Fruit fly (Drosophila melanogaster) whole organism, wandering third instar larva: Measurements from ENCODE around the gene Miga.

Experiments
- Abd-B ChIP-seq: fragments of >200 bp; optimal IDR thresholded peaks from 2 replicates; lab custom pipeline; 2017; ENCODE audit warnings: missing biosample characterization, missing genetic modification characterization
- CG32264 ChIP-seq: fragments of 200-800 bp; sonication (Bioruptor generic); optimal IDR thresholded peaks from 2 replicates; lab custom pipeline; 2016; ENCODE audit warnings: missing biosample characterization, missing genetic modification characterization
- CG9705 ChIP-seq: fragments of 200-800 bp; sonication (Bioruptor generic); optimal IDR thresholded peaks from 2 replicates; lab custom pipeline; 2018; ENCODE audit warnings: missing biosample characterization, mild to moderate bottlenecking, missing genetic modification characterization
- CrebA ChIP-seq: fragments of 200-800 bp; sonication (Bioruptor generic); optimal IDR thresholded peaks from 2 replicates; lab custom pipeline; 2016; ENCODE audit warnings: missing biosample characterization, mild to moderate bottlenecking, missing genetic modification characterization, borderline replicate concordance
- Dfd ChIP-seq: fragments of >200 bp; optimal IDR thresholded peaks from 2 replicates; lab custom pipeline; 2017; ENCODE audit warnings: missing biosample characterization, missing genetic modification characterization
- Dif ChIP-seq: fragments of 200-275, 200-300 bp; sonication (Bioruptor generic); optimal IDR thresholded peaks from 2 replicates; lab custom pipeline; 2018; ENCODE audit warnings: missing biosample characterization, missing genetic modification characterization; ENCODE audit not compliant: partially characterized antibody
- GATAd ChIP-seq: sonication (Bioruptor generic); optimal IDR thresholded peaks from 2 replicates; lab custom pipeline; 2016; ENCODE audit warnings: missing biosample characterization, missing genetic modification characterization
- HLH106 ChIP-seq: fragments of 200-800 bp; optimal IDR thresholded peaks from 3 replicates; lab custom pipeline; 2019; ENCODE audit warnings: missing biosample characterization, mild to moderate bottlenecking, missing genetic modification characterization, moderate library complexity
- Hnf4 ChIP-seq: fragments of 200-800 bp; sonication (Bioruptor generic); optimal IDR thresholded peaks from 2 replicates; lab custom pipeline; 2016; ENCODE audit warnings: missing biosample characterization, mild to moderate bottlenecking, missing genetic modification characterization
- Hr78 ChIP-seq: fragments of >200 bp; optimal IDR thresholded peaks from 2 replicates; lab custom pipeline; 2017; ENCODE audit warnings: missing biosample characterization, missing genetic modification characterization
- Hr83 ChIP-seq: fragments of 200-300 bp; sonication (Bioruptor generic); optimal IDR thresholded peaks from 2 replicates; lab custom pipeline; 2016; ENCODE audit warnings: missing biosample characterization, mild to moderate bottlenecking, missing genetic modification characterization, moderate library complexity; ENCODE audit not compliant: poor library complexity, severe bottlenecking
- Jra ChIP-seq: sonication (Bioruptor generic); optimal IDR thresholded peaks from 2 replicates; lab custom pipeline; 2016; ENCODE audit warnings: missing biosample characterization, missing genetic modification characterization
- Mio ChIP-seq: sonication (Bioruptor generic); optimal IDR thresholded peaks from 2 replicates; lab custom pipeline; 2016; ENCODE audit warnings: missing biosample characterization, missing genetic modification characterization
- Myc ChIP-seq: fragments of >200 bp; optimal IDR thresholded peaks from 2 replicates; lab custom pipeline; 2017
- N ChIP-seq: fragments of >200 bp; optimal IDR thresholded peaks from 2 replicates; lab custom pipeline; 2018; ENCODE audit warnings: missing biosample characterization, missing external identifiers, missing genetic modification characterization
- OdsH ChIP-seq: fragments of 200-800 bp; sonication (Bioruptor generic); optimal IDR thresholded peaks from 2 replicates; lab custom pipeline; 2016; ENCODE audit warnings: missing biosample characterization, mild to moderate bottlenecking, missing genetic modification characterization
- Rel ChIP-seq, 2 experiments: fragments of 200-800 bp; sonication (Bioruptor generic) in 1 of 2; optimal IDR thresholded peaks; 2 replicates in 1 of 2; 3 replicates in 1 of 2; lab custom pipeline; 2016 to 2019; ENCODE audit warnings: mild to moderate bottlenecking in 2 of 2, missing biosample characterization in 2 of 2, missing genetic modification characterization in 2 of 2, moderate library complexity in 1 of 2
- Sp1 ChIP-seq: fragments of 200-800 bp; sonication (Bioruptor generic); optimal IDR thresholded peaks from 3 replicates; lab custom pipeline; 2019; ENCODE audit warnings: missing biosample characterization, mild to moderate bottlenecking, missing genetic modification characterization, moderate library complexity
- Vsx2 ChIP-seq: fragments of 200-300, 225-300 bp; sonication (Bioruptor generic); optimal IDR thresholded peaks from 2 replicates; lab custom pipeline; 2018; ENCODE audit warnings: missing biosample characterization, missing genetic modification characterization; ENCODE audit not compliant: partially characterized antibody
- brk ChIP-seq: fragments of 200-800 bp; sonication (Bioruptor generic); optimal IDR thresholded peaks from 2 replicates; lab custom pipeline; 2016; ENCODE audit warnings: missing biosample characterization, mild to moderate bottlenecking, missing genetic modification characterization
- dl ChIP-seq, 2 experiments: fragments of 175-275, 200-275 bp in 1 of 2; fragments of 200-275 bp in 1 of 2; sonication (Bioruptor generic); optimal IDR thresholded peaks; lab custom pipeline; 2018; ENCODE audit warnings: mild to moderate bottlenecking in 2 of 2, missing biosample characterization in 2 of 2, missing genetic modification characterization in 2 of 2, moderate library complexity in 2 of 2; ENCODE audit not compliant: partially characterized antibody in 2 of 2, insufficient read depth in 1 of 2
- dmrt93B ChIP-seq: fragments of 200-800 bp; sonication (Bioruptor generic); optimal IDR thresholded peaks from 2 replicates; lab custom pipeline; 2018; ENCODE audit warnings: missing biosample characterization, mild to moderate bottlenecking, missing genetic modification characterization
- dsf ChIP-seq: sonication (Bioruptor generic); optimal IDR thresholded peaks from 2 replicates; lab custom pipeline; 2016; ENCODE audit warnings: missing biosample characterization, missing genetic modification characterization, borderline replicate concordance
- ey ChIP-seq: fragments of 200-800 bp; sonication (Bioruptor generic); optimal IDR thresholded peaks from 2 replicates; lab custom pipeline; 2016; ENCODE audit warnings: missing biosample characterization, missing genetic modification characterization
- foxo ChIP-seq, 2 experiments: fragments of 200-800 bp; sonication (Bioruptor generic); optimal IDR thresholded peaks; 2 replicates in 1 of 2; 3 replicates in 1 of 2; lab custom pipeline; 2016 to 2017; ENCODE audit warnings: missing biosample characterization in 2 of 2, missing genetic modification characterization in 2 of 2
- h ChIP-seq: fragments of 200-800 bp; sonication (Bioruptor generic); optimal IDR thresholded peaks from 3 replicates; lab custom pipeline; 2016; ENCODE audit warnings: missing biosample characterization, mild to moderate bottlenecking, missing genetic modification characterization
- jim ChIP-seq: fragments of 175-275, 200-325 bp; sonication (Bioruptor generic); optimal IDR thresholded peaks from 2 replicates; lab custom pipeline; 2016; ENCODE audit warnings: missing biosample characterization, mild to moderate bottlenecking, missing genetic modification characterization
- pan ChIP-seq: fragments of >200 bp; optimal IDR thresholded peaks from 2 replicates; lab custom pipeline; 2017
- psq ChIP-seq: fragments of 200-800 bp; sonication (Bioruptor generic); optimal IDR thresholded peaks from 3 replicates; lab custom pipeline; 2017; ENCODE audit warnings: missing biosample characterization, mild to moderate bottlenecking, missing genetic modification characterization, moderate library complexity
- sv ChIP-seq: fragments of 200-800 bp; sonication (Bioruptor generic); optimal IDR thresholded peaks from 3 replicates; lab custom pipeline; 2016; ENCODE audit warnings: missing biosample characterization, missing genetic modification characterization
- tai ChIP-seq: sonication (Bioruptor generic); optimal IDR thresholded peaks from 2 replicates; lab custom pipeline; 2016; ENCODE audit warnings: missing biosample characterization, missing genetic modification characterization
- usp ChIP-seq: fragments of >200 bp; optimal IDR thresholded peaks from 2 replicates; lab custom pipeline; 2017; ENCODE audit warnings: missing biosample characterization, missing genetic modification characterization
- woc ChIP-seq: sonication (Bioruptor generic); optimal IDR thresholded peaks from 2 replicates; lab custom pipeline; 2016; ENCODE audit warnings: missing biosample characterization, mild to moderate bottlenecking, missing genetic modification characterization

Gene Miga

dm6 chrX:8442161-8442560 lies 4.5 kb upstream of the Miga start, which contains the start of gene CG12123:
Gene CG12123 (minus strand): TSS chrX:8442348.
- no peak for TF ChIP-seq Rel (GFP tag; optimal IDR thresholded peaks at IDR 0.05; lab: Kevin White, UChicago)
- peak; percentile 7 for TF ChIP-seq Rel (tag; optimal IDR thresholded peaks at IDR 0.05; lab: Kevin White, UChicago)
- TF ChIP-seq Sp1 (GFP tag; lab: Kevin White, UChicago), result no peak
- no peak for TF ChIP-seq HLH106 (tag; lab: Kevin White, UChicago)

dm6 chrX:8436656-8437284 lies 850 bp downstream of the Miga start, which contains the start of gene CG1440:
Gene CG1440 (plus strand): TSS chrX:8437057.
- TF ChIP-seq Dif (no peak), CG9705 (GFP tag; lab: Kevin White, UChicago) (peak; percentile 20), sv (GFP tag; lab: Kevin White, UChicago) (peak; percentile 6)

dm6 chrX:8433709-8434108 lies 3.9 kb downstream of the Miga start, which contains the start of gene CG32712:
Gene CG32712 (minus strand): TSS chrX:8433809.
- TF ChIP-seq usp (GFP tag; lab: Kevin White, UChicago), result no peak
- no peak for TF ChIP-seq woc (GFP tag; lab: Kevin White, UChicago)
- no peak for TF ChIP-seq Dfd (GFP tag; lab: Kevin White, UChicago)
- no peak for TF ChIP-seq dsf (GFP tag; lab: Kevin White, UChicago)
- no peak for TF ChIP-seq Jra (GFP tag; lab: Kevin White, UChicago)
- TF ChIP-seq dl (GFP tag; optimal IDR thresholded peaks at IDR 0.05; lab: Kevin White, UChicago; ENCODE audit: insufficient read depth in 1 of 2, partially characterized antibody in 2 of 2), result no peak
- TF ChIP-seq Vsx2 (GFP tag; lab: Kevin White, UChicago), result no peak
- TF ChIP-seq psq (GFP tag; lab: Kevin White, UChicago), result no peak

- TF ChIP-seq dl (GFP tag; optimal IDR thresholded peaks at IDR 0.05; lab: Kevin White, UChicago; ENCODE audit: insufficient read depth in 1 of 2, partially characterized antibody in 2 of 2) (no peak), Hnf4 (GFP tag; lab: Kevin White, UChicago) (no peak), pan (lab: Kevin White, UChicago) (no peak), dsf (GFP tag; lab: Kevin White, UChicago) (no peak), foxo (GFP tag; optimal IDR thresholded peaks at IDR 0.05; lab: Kevin White, UChicago) (no peak), Dif (no peak), brk (no peak), CrebA (no peak), CG9705 (GFP tag; lab: Kevin White, UChicago) (no peak), usp (GFP tag; lab: Kevin White, UChicago) (no peak)
- TF ChIP-seq, all 38 proteins: peak for 0
These were observed 15.0 kb downstream of the Miga start for dm6 chrX:8422643-8423042.

dm6 chrX:8421449-8421795 lies 16.2 kb downstream of the Miga start:
- peak; percentile 98 for TF ChIP-seq Dfd (GFP tag; lab: Kevin White, UChicago)
- TF ChIP-seq psq (GFP tag; lab: Kevin White, UChicago), result no peak

- no peak for TF ChIP-seq dsf (GFP tag; lab: Kevin White, UChicago)
- TF ChIP-seq Abd-B (GFP tag; lab: Kevin White, UChicago), result no peak
- no peak for TF ChIP-seq Hr78 (GFP tag; lab: Kevin White, UChicago)
- TF ChIP-seq Dif, result peak; percentile 98
- peak; percentile 59 for TF ChIP-seq h
- TF ChIP-seq Myc, result no peak
- peak; percentile 44 for TF ChIP-seq Hr83 (GFP tag; lab: Kevin White, UChicago)
- no peak for TF ChIP-seq Rel (GFP tag; optimal IDR thresholded peaks at IDR 0.05; lab: Kevin White, UChicago)
- peak; percentile 48 for TF ChIP-seq Rel (tag; optimal IDR thresholded peaks at IDR 0.05; lab: Kevin White, UChicago)
- TF ChIP-seq HLH106 (tag; lab: Kevin White, UChicago), result peak; percentile 20
- no peak for TF ChIP-seq jim (GFP tag; lab: Kevin White, UChicago)
- peak; percentile 78 for TF ChIP-seq pan (lab: Kevin White, UChicago)
- TF ChIP-seq tai (GFP tag; lab: Kevin White, UChicago), result peak; percentile 22
- TF ChIP-seq brk, result no peak
- no peak for TF ChIP-seq sv (GFP tag; lab: Kevin White, UChicago)
- TF ChIP-seq woc (GFP tag; lab: Kevin White, UChicago), result peak; percentile 45
- TF ChIP-seq dmrt93B, result no peak
- no peak for TF ChIP-seq GATAd (GFP tag; lab: Kevin White, UChicago)
- TF ChIP-seq Sp1 (GFP tag; lab: Kevin White, UChicago), result peak; percentile 32
- no peak for TF ChIP-seq CG9705 (GFP tag; lab: Kevin White, UChicago)
- TF ChIP-seq psq (GFP tag; lab: Kevin White, UChicago), result peak; percentile 89
- TF ChIP-seq CrebA, result no peak
- peak; percentile 99 for TF ChIP-seq Dfd (GFP tag; lab: Kevin White, UChicago)
- peak; percentile 38 for TF ChIP-seq OdsH
- TF ChIP-seq N (GFP tag; lab: Kevin White, UChicago), result peak; percentile 80
- no peak for TF ChIP-seq Mio (GFP tag; lab: Kevin White, UChicago)
- TF ChIP-seq usp (GFP tag; lab: Kevin White, UChicago), result no peak
- TF ChIP-seq CG32264 (GFP tag; lab: Kevin White, UChicago), result no peak
- peak; percentile 52 for TF ChIP-seq ey
- peak; percentile 60 for TF ChIP-seq Jra (GFP tag; lab: Kevin White, UChicago)
- TF ChIP-seq Hnf4 (GFP tag; lab: Kevin White, UChicago), result no peak
These were observed 16.7 kb downstream of the Miga start for dm6 chrX:8420772-8421448.
